Worm (Caenorhabditis elegans) whole organism, L4/young adult: ENCODE measurements around the gene C27D6.1.

Experiments used
- W03F9.2 ChIP-seq: fragments of 150-350 bp; optimal IDR thresholded peaks from 2 replicates; lab custom pipeline; 2014; ENCODE audit warnings: missing biosample characterization, missing genetic modification characterization
- dao-5 ChIP-seq: sonication (generic microtip); optimal IDR thresholded peaks from 2 replicates; lab custom pipeline; 2016; ENCODE audit warnings: missing genotype, missing genetic modification characterization, moderate library complexity, missing compliant biosample characterization
- him-1 ChIP-seq: sonication (generic microtip); optimal IDR thresholded peaks from 2 replicates; lab custom pipeline; 2016; ENCODE audit warnings: missing genotype, missing genetic modification reagents, missing genetic modification characterization, missing compliant biosample characterization

- no peak for TF ChIP-seq him-1
- TF ChIP-seq dao-5 (tag; lab: Kevin White, UChicago): no peak
- no peak for TF ChIP-seq W03F9.2
Measured at ce11 chrII:5209122-5209521, 36.6 kb downstream of the C27D6.1 start.
